Worm (Caenorhabditis elegans) whole organism, early embryonic: ENCODE data around the gene C18D11.7.

Source experiments
- F13C5.2 ChIP-seq: sonication (generic microtip); optimal IDR thresholded peaks from 2 replicates; lab custom pipeline; 2017; ENCODE audit warnings: mild to moderate bottlenecking, missing genetic modification characterization, inconsistent platforms, missing compliant biosample characterization
- ama-1 ChIP-seq: fragments of 150-350 bp; optimal IDR thresholded peaks from 2 replicates; lab custom pipeline; 2014
- ceh-13 ChIP-seq: fragments of 200-800 bp; sonication (Bioruptor generic); optimal IDR thresholded peaks from 2 replicates; lab custom pipeline; 2018; ENCODE audit warnings: mild to moderate bottlenecking, missing genetic modification characterization, missing compliant biosample characterization
- ets-7 ChIP-seq: sonication (generic microtip); optimal IDR thresholded peaks from 2 replicates; lab custom pipeline; 2016; ENCODE audit warnings: missing genotype, missing genetic modification characterization, missing compliant biosample characterization
- hnd-1 ChIP-seq: sonication (generic microtip); optimal IDR thresholded peaks from 2 replicates; lab custom pipeline; 2016; ENCODE audit warnings: missing genetic modification characterization, missing compliant biosample characterization
- tbx-37 ChIP-seq: fragments of 200-800 bp; sonication (Bioruptor generic); conservative IDR thresholded peaks from 2 replicates; pipeline ENCODE4 v1.3.6; 2022; ENCODE audit warnings: missing genetic modification reagents, missing genetic modification characterization, missing compliant biosample characterization
- tra-4 ChIP-seq: sonication (generic microtip); optimal IDR thresholded peaks from 2 replicates; lab custom pipeline; 2017; ENCODE audit warnings: missing genetic modification characterization, missing compliant biosample characterization

DNA sequence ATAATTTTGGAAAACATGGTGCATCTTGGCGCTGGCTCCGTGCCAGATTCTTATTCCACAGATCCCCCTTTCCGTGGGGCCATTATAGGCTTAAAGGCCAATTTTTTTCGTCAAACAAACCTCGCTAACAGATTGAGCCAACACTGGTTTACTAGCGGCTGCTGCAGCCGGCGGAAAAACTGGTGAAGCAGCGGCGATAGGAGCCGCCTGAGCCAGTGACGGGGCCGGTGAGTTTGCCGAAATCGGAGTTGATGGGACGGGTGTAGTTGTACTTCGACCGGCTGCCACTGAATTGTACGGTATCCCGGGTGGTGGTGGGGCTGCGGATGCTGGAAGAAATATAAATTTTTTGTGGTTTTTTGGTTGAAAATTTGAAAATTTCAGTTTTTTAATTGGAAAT, 35.1 kb upstream of the C18D11.7 start:
- no peak for TF ChIP-seq hnd-1 (tag; lab: Kevin White, UChicago)
- no peak for TF ChIP-seq tbx-37 (GFP tag; lab: Robert Waterston, UW)
- no peak for TF ChIP-seq ets-7 (tag; lab: Kevin White, UChicago)
- TF ChIP-seq ama-1: no peak
- no peak for TF ChIP-seq ceh-13 (GFP tag; lab: Kevin White, UChicago)
- TF ChIP-seq F13C5.2 (tag; lab: Kevin White, UChicago): no peak
- no peak for TF ChIP-seq tra-4 (tag; lab: Kevin White, UChicago)
